Worm (Caenorhabditis elegans) whole organism, L1 larva: ENCODE measurements around the gene nep-2.

Experiments used
- C34B4.2 ChIP-seq: sonication (generic microtip); optimal IDR thresholded peaks from 2 replicates; lab custom pipeline; 2017; ENCODE audit warnings: mild to moderate bottlenecking, missing genetic modification characterization, missing compliant biosample characterization
- F16B12.6 ChIP-seq: fragments of 150-350 bp; optimal IDR thresholded peaks from 2 replicates; lab custom pipeline; 2014; ENCODE audit warnings: missing biosample characterization, missing genetic modification characterization
- alr-1 ChIP-seq: fragments of 200-800 bp; sonication (Bioruptor generic); optimal IDR thresholded peaks from 2 replicates; lab custom pipeline; 2018; ENCODE audit warnings: borderline replicate concordance, mild to moderate bottlenecking, missing genetic modification characterization, missing compliant biosample characterization
- ceh-8 ChIP-seq: fragments of 200-800 bp; sonication (Bioruptor generic); optimal IDR thresholded peaks from 2 replicates; lab custom pipeline; 2018; ENCODE audit warnings: mild to moderate bottlenecking, missing genetic modification characterization, moderate library complexity, missing compliant biosample characterization
- ceh-90 ChIP-seq: sonication (generic microtip); optimal IDR thresholded peaks from 2 replicates; lab custom pipeline; 2016; ENCODE audit warnings: missing genetic modification characterization, missing compliant biosample characterization
- dpl-1 ChIP-seq, 3 experiments: fragments of 150-350 bp in 2 of 3; sonication (generic microtip) in 1 of 3; optimal IDR thresholded peaks; 2 replicates each; lab custom pipeline; 2014 to 2017; ENCODE audit warnings: missing biosample characterization in 3 of 3, missing genetic modification characterization in 3 of 3, missing genetic modification reagents in 3 of 3
- dsc-1 ChIP-seq: sonication (generic microtip); optimal IDR thresholded peaks from 2 replicates; lab custom pipeline; 2016; ENCODE audit warnings: mild to moderate bottlenecking, missing genetic modification characterization, missing compliant biosample characterization
- efl-1 ChIP-seq, 4 experiments: fragments of 150-350 bp; optimal IDR thresholded peaks in 3 of 4; peaks in 1 of 4; 1 replicate in 1 of 4; 2 replicates in 3 of 4; lab custom pipeline; 2014; ENCODE audit warnings: missing biosample characterization in 2 of 4, missing genetic modification characterization in 2 of 4, missing genetic modification reagents in 2 of 4
- efl-3 ChIP-seq: fragments of 200-800 bp; sonication (Bioruptor generic); optimal IDR thresholded peaks from 2 replicates; lab custom pipeline; 2018; ENCODE audit warnings: mild to moderate bottlenecking, missing genetic modification characterization, missing compliant biosample characterization
- egl-13 ChIP-seq: sonication (generic microtip); optimal IDR thresholded peaks from 2 replicates; lab custom pipeline; 2016; ENCODE audit warnings: missing genotype, missing genetic modification reagents, missing genetic modification characterization, missing compliant biosample characterization
- elt-2 ChIP-seq: sonication (generic microtip); optimal IDR thresholded peaks from 2 replicates; lab custom pipeline; 2016; ENCODE audit warnings: missing genetic modification characterization, mild to moderate bottlenecking, inconsistent platforms, missing compliant biosample characterization, missing genetic modification reagents
- fos-1 ChIP-seq: fragments of 150-350 bp; optimal IDR thresholded peaks from 2 replicates; lab custom pipeline; 2014; ENCODE audit warnings: missing biosample characterization, missing genetic modification characterization
- grh-1 ChIP-seq: fragments of 200-800 bp; sonication (Bioruptor generic); IDR thresholded peaks from 2 replicates; pipeline ENCODE4 v1.3.6; 2022; ENCODE audit warnings: missing genetic modification reagents, missing genetic modification characterization, missing compliant biosample characterization
- hlh-17 ChIP-seq: fragments of 200-800 bp; sonication (Bioruptor generic); optimal IDR thresholded peaks from 2 replicates; lab custom pipeline; 2018; ENCODE audit warnings: missing genetic modification characterization, mild to moderate bottlenecking, missing compliant biosample characterization, moderate library complexity, borderline replicate concordance
- hlh-4 ChIP-seq: sonication (generic microtip); optimal IDR thresholded peaks from 2 replicates; lab custom pipeline; 2016; ENCODE audit warnings: mild to moderate bottlenecking, missing genetic modification characterization, missing compliant biosample characterization
- irx-1 ChIP-seq: sonication (generic microtip); optimal IDR thresholded peaks from 2 replicates; lab custom pipeline; 2016; ENCODE audit warnings: missing genetic modification characterization, missing compliant biosample characterization
- lin-13 ChIP-seq: fragments of 150-350 bp; optimal IDR thresholded peaks from 2 replicates; lab custom pipeline; 2014; ENCODE audit warnings: missing biosample characterization, missing genetic modification reagents, missing genetic modification characterization
- lsy-2 ChIP-seq, 2 experiments: fragments of 150-350 bp; optimal IDR thresholded peaks; 2 replicates each; lab custom pipeline; 2014; ENCODE audit warnings: missing biosample characterization in 2 of 2, missing genetic modification characterization in 2 of 2
- mdl-1 ChIP-seq, 2 experiments: fragments of 150-350 bp; optimal IDR thresholded peaks; 2 replicates each; lab custom pipeline; 2014 to 2017; ENCODE audit warnings: missing biosample characterization in 2 of 2, missing genetic modification characterization in 2 of 2, inconsistent platforms in 1 of 2
- nhr-11 ChIP-seq: fragments of 150-350 bp; optimal IDR thresholded peaks from 2 replicates; lab custom pipeline; 2014; ENCODE audit warnings: missing biosample characterization, missing genetic modification characterization
- nhr-19 ChIP-seq: fragments of 200-800 bp; sonication (Bioruptor generic); conservative IDR thresholded peaks from 2 replicates; pipeline ENCODE4 v1.3.6; 2022; ENCODE audit warnings: missing genetic modification characterization, missing compliant biosample characterization
- nhr-237 ChIP-seq: fragments of 150-350 bp; optimal IDR thresholded peaks from 2 replicates; lab custom pipeline; 2014; ENCODE audit warnings: missing biosample characterization, missing genetic modification characterization
- nhr-28 ChIP-seq: fragments of 150-350 bp; optimal IDR thresholded peaks from 2 replicates; lab custom pipeline; 2014; ENCODE audit warnings: missing biosample characterization, missing genetic modification characterization
- nhr-47 ChIP-seq: sonication (generic microtip); optimal IDR thresholded peaks from 2 replicates; lab custom pipeline; 2016; ENCODE audit warnings: mild to moderate bottlenecking, missing genetic modification characterization, moderate library complexity, missing compliant biosample characterization
- nhr-71 ChIP-seq: sonication (generic microtip); optimal IDR thresholded peaks from 2 replicates; lab custom pipeline; 2016; ENCODE audit warnings: mild to moderate bottlenecking, missing genetic modification characterization, moderate library complexity, missing compliant biosample characterization
- nhr-85 ChIP-seq: sonication (generic microtip); peaks from one replicate; lab custom pipeline; 2016; ENCODE audit warnings: missing genetic modification characterization, inconsistent platforms, missing compliant biosample characterization
- rnt-1 ChIP-seq: sonication (generic microtip); optimal IDR thresholded peaks from 2 replicates; lab custom pipeline; 2016; ENCODE audit warnings: mild to moderate bottlenecking, missing genetic modification characterization, moderate library complexity, missing compliant biosample characterization
- skn-1 ChIP-seq: fragments of 150-350 bp; optimal IDR thresholded peaks from 2 replicates; lab custom pipeline; 2014; ENCODE audit warnings: missing biosample characterization, missing genetic modification characterization
- snu-23 ChIP-seq: sonication (generic microtip); optimal IDR thresholded peaks from 2 replicates; lab custom pipeline; 2016; ENCODE audit warnings: missing genetic modification characterization, missing compliant biosample characterization
- sup-37 ChIP-seq: fragments of 200-800 bp; sonication (Bioruptor generic); optimal IDR thresholded peaks from 2 replicates; lab custom pipeline; 2018; ENCODE audit warnings: mild to moderate bottlenecking, missing genetic modification characterization, missing compliant biosample characterization
- swsn-7 ChIP-seq: sonication (generic microtip); optimal IDR thresholded peaks from 2 replicates; lab custom pipeline; 2016; ENCODE audit warnings: missing genetic modification characterization, missing compliant biosample characterization
- tbx-2 ChIP-seq: sonication (generic microtip); optimal IDR thresholded peaks from 2 replicates; lab custom pipeline; 2016; ENCODE audit warnings: missing genetic modification characterization, missing compliant biosample characterization
- unc-62 ChIP-seq: fragments of 150-350 bp; optimal IDR thresholded peaks from 2 replicates; lab custom pipeline; 2014; ENCODE audit warnings: missing biosample characterization, missing genetic modification reagents, missing genetic modification characterization
- unc-86 ChIP-seq: sonication (generic microtip); optimal IDR thresholded peaks from 2 replicates; lab custom pipeline; 2016; ENCODE audit warnings: missing genetic modification characterization, missing compliant biosample characterization
- vab-15 ChIP-seq: sonication (generic microtip); optimal IDR thresholded peaks from 2 replicates; lab custom pipeline; 2017; ENCODE audit warnings: missing genotype, mild to moderate bottlenecking, missing genetic modification characterization, missing compliant biosample characterization
- ztf-11 ChIP-seq, 2 experiments: sonication (generic microtip); optimal IDR thresholded peaks; 2 replicates each; lab custom pipeline; 2016 to 2017; ENCODE audit warnings: missing genetic modification characterization in 2 of 2, missing biosample characterization in 1 of 2, missing compliant biosample characterization in 1 of 2

nep-2 gene

DNA sequence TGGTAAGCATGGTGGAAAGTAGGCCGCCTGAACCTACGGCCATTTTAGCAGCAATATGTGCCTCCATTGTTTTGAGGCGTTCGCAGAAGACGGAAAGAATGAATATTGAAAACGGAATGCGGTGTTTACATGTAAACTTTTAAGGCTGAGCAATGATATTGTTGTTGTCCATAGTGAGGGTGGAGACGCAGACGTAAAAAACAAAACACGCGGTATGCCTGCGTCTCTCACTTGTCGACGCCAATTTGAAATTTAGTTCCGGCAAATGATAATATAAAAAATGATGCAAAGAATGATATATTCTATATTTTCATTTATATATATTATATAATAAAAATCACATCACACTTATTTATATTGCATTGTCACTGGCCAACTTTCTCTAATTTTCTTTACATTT lies 17.7 kb downstream of the nep-2 start, which contains the start of gene Y47G7B.2 (continued):
- TF ChIP-seq nhr-47 (tag; lab: Kevin White, UChicago) (peak; percentile 23), nhr-19 (GFP tag; lab: Robert Waterston, UW) (no peak), mdl-1 (tag; optimal IDR thresholded peaks at IDR 0.05; lab: Kevin White, UChicago) (peak in 1 of 2 experiments; percentile 8), elt-2 (tag; lab: Kevin White, UChicago) (no peak), nhr-237 (tag; lab: Kevin White, UChicago) (no peak), lsy-2 (tag; optimal IDR thresholded peaks at IDR 0.05; lab: Kevin White, UChicago) (no peak), vab-15 (no peak), ztf-11 (tag; optimal IDR thresholded peaks at IDR 0.05; lab: Kevin White, UChicago) (no peak), hlh-17 (no peak), unc-62 (no peak), skn-1 (tag; lab: Kevin White, UChicago) (no peak), unc-86 (tag; lab: Kevin White, UChicago) (no peak), alr-1 (tag; lab: Kevin White, UChicago) (no peak), ceh-8 (GFP tag; lab: Kevin White, UChicago) (no peak), efl-1 (optimal IDR thresholded peaks at IDR 0.05; lab: Kevin White, UChicago) (peak; percentile 29 to 64), efl-1 (GFP tag; optimal IDR thresholded peaks at IDR 0.05 in 1 of 2; lab: Kevin White, UChicago) (no peak), egl-13 (tag; lab: Kevin White, UChicago) (no peak), nhr-11 (tag; lab: Kevin White, UChicago) (no peak), nhr-71 (peak; percentile 42), tbx-2 (tag; lab: Kevin White, UChicago) (no peak), nhr-85 (tag; lab: Kevin White, UChicago) (no peak)

- no peak for TF ChIP-seq nhr-237 (tag; lab: Kevin White, UChicago)
- TF ChIP-seq F16B12.6 (tag; lab: Kevin White, UChicago): no peak
- TF ChIP-seq irx-1 (tag; lab: Kevin White, UChicago): no peak
Observed at ce11 chrII:2705200-2705599, 20.4 kb downstream of the nep-2 start, which contains the start of gene srh-128. Gene srh-128, minus strand, starts transcription at chrII:2705300.

- TF ChIP-seq ceh-90 (tag; lab: Kevin White, UChicago) (no peak), lsy-2 (tag; optimal IDR thresholded peaks at IDR 0.05; lab: Kevin White, UChicago) (no peak)
Observed at ce11 chrII:2702757-2703156, 22.8 kb downstream of the nep-2 start, which contains the start of gene sri-60. Gene sri-60, minus strand, starts transcription at chrII:2702857.

- no peak for TF ChIP-seq dsc-1
- peak; percentile 77 for TF ChIP-seq hlh-4
- no peak for TF ChIP-seq dpl-1 (GFP tag; optimal IDR thresholded peaks at IDR 0.05; lab: Kevin White, UChicago)
- no peak for TF ChIP-seq rnt-1 (tag; lab: Kevin White, UChicago)
- TF ChIP-seq F16B12.6 (tag; lab: Kevin White, UChicago): no peak
- no peak for TF ChIP-seq lin-13 (GFP tag; lab: Kevin White, UChicago)
Observed at ce11 chrII:2700229-2700628, 25.3 kb downstream of the nep-2 start, which contains the start of gene sri-61. Gene sri-61, minus strand, starts transcription at chrII:2700329.

DNA sequence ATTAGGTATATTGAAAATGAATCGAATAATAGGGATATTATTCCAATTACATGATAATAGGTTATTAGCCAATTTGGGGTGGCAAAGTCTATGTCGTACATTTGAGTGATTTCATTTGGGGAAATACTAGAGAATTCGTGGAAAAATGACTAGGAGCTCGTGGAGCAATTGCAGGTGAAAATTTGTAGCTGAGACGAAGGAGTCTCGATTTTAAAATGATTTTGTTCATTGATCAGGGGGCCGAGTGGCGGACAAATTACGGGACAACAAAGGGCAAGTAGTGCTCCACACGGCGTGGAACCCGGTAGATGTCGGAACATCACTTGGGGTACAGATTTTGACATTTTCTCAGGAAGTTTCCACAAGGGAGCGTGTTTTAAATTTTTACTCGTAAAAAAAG lies 27.2 kb downstream of the nep-2 start, which contains the start of gene sri-62:
TSS of gene sri-62 (minus strand) at position 101 of the 400 bp plus-strand sequence.
- TF ChIP-seq mdl-1 (tag; optimal IDR thresholded peaks at IDR 0.05; lab: Kevin White, UChicago): no peak
- TF ChIP-seq F16B12.6 (tag; lab: Kevin White, UChicago): no peak
- TF ChIP-seq hlh-4: no peak
- TF ChIP-seq snu-23: no peak
- TF ChIP-seq fos-1 (tag; lab: Kevin White, UChicago): no peak
- TF ChIP-seq ceh-8 (GFP tag; lab: Kevin White, UChicago): no peak
- no peak for TF ChIP-seq grh-1 (GFP tag; lab: Robert Waterston, UW)
- TF ChIP-seq C34B4.2 (tag; lab: Kevin White, UChicago): no peak
- no peak for TF ChIP-seq efl-3 (GFP tag; lab: Kevin White, UChicago)
- no peak for TF ChIP-seq nhr-28 (tag; lab: Kevin White, UChicago)
- no peak for TF ChIP-seq swsn-7 (tag; lab: Kevin White, UChicago)
- TF ChIP-seq vab-15: no peak
- no peak for TF ChIP-seq rnt-1 (tag; lab: Kevin White, UChicago)
- no peak for TF ChIP-seq nhr-47 (tag; lab: Kevin White, UChicago)
- no peak for TF ChIP-seq sup-37
- TF ChIP-seq irx-1 (tag; lab: Kevin White, UChicago): no peak
